Fruit fly (Drosophila melanogaster) whole organism, adult: ENCODE data around the gene Nmt.

ENCODE experiments used
- CG11617 ChIP-seq: fragments of 200-800 bp; sonication (Bioruptor generic); optimal IDR thresholded peaks from 2 replicates; lab custom pipeline; 2017; ENCODE audit warnings: mild to moderate bottlenecking, missing biosample characterization, missing genetic modification reagents, missing genetic modification characterization
- CG12768 ChIP-seq: fragments of 200-800 bp; sonication (Bioruptor generic); optimal IDR thresholded peaks from 2 replicates; lab custom pipeline; 2017; ENCODE audit warnings: missing biosample characterization, missing genetic modification characterization, mild to moderate bottlenecking, moderate library complexity, missing genetic modification reagents
- CG14711 ChIP-seq: fragments of 200-800 bp; sonication (Bioruptor generic); optimal IDR thresholded peaks from 2 replicates; lab custom pipeline; 2018; ENCODE audit warnings: missing biosample characterization, mild to moderate bottlenecking, missing genetic modification characterization, moderate library complexity
- CG1620 ChIP-seq: fragments of 200-800 bp; sonication (Bioruptor generic); optimal IDR thresholded peaks from 2 replicates; lab custom pipeline; 2016; ENCODE audit warnings: missing biosample characterization, missing genetic modification characterization
- CG33017 ChIP-seq: fragments of 200-800 bp; sonication (Bioruptor generic); optimal IDR thresholded peaks from 2 replicates; lab custom pipeline; 2018; ENCODE audit warnings: missing biosample characterization, mild to moderate bottlenecking, missing genetic modification characterization, moderate library complexity
- CG5204 ChIP-seq: fragments of 200-800 bp; sonication (Bioruptor generic); optimal IDR thresholded peaks from 2 replicates; lab custom pipeline; 2016; ENCODE audit warnings: missing biosample characterization, missing genetic modification characterization
- CG7045 ChIP-seq: fragments of 200-800 bp; sonication (Bioruptor generic); optimal IDR thresholded peaks from 2 replicates; lab custom pipeline; 2017; ENCODE audit warnings: missing biosample characterization, mild to moderate bottlenecking, missing genetic modification characterization
- CG7101 ChIP-seq: fragments of 200-800 bp; sonication (Bioruptor generic); optimal IDR thresholded peaks from 2 replicates; lab custom pipeline; 2018; ENCODE audit warnings: missing biosample characterization, mild to moderate bottlenecking, missing genetic modification characterization, moderate library complexity
- Clk ChIP-seq: fragments of 200-800 bp; sonication (Bioruptor generic); optimal IDR thresholded peaks from 2 replicates; lab custom pipeline; 2017; ENCODE audit warnings: missing biosample characterization, missing genetic modification characterization
- Crg-1 ChIP-seq: fragments of 200-800 bp; sonication (Bioruptor generic); optimal IDR thresholded peaks from 2 replicates; lab custom pipeline; 2016; ENCODE audit warnings: missing biosample characterization, missing genetic modification characterization
- Hr96 ChIP-seq: fragments of 200-800 bp; sonication (Bioruptor generic); optimal IDR thresholded peaks from 2 replicates; lab custom pipeline; 2016; ENCODE audit warnings: missing biosample characterization, missing genetic modification characterization
- Mnt ChIP-seq: fragments of 200-800 bp; sonication (Bioruptor generic); optimal IDR thresholded peaks from 2 replicates; lab custom pipeline; 2016; ENCODE audit warnings: missing biosample characterization, mild to moderate bottlenecking, missing genetic modification characterization
- bab1 ChIP-seq: fragments of 200-800 bp; sonication (Bioruptor generic); optimal IDR thresholded peaks from 3 replicates; lab custom pipeline; 2019; ENCODE audit warnings: missing biosample characterization, mild to moderate bottlenecking, missing genetic modification characterization, moderate library complexity
- cic ChIP-seq: fragments of 200-800 bp; sonication (Bioruptor generic); optimal IDR thresholded peaks from 2 replicates; lab custom pipeline; 2017; ENCODE audit warnings: missing biosample characterization, mild to moderate bottlenecking, missing genetic modification characterization, moderate library complexity
- cnc ChIP-seq, 2 experiments: fragments of >200 bp; optimal IDR thresholded peaks; 2 replicates each; lab custom pipeline; 2017
- kay ChIP-seq: fragments of 200-800 bp; sonication (Bioruptor generic); peaks from one replicate; lab custom pipeline; 2016; ENCODE audit warnings: missing biosample characterization, missing genetic modification characterization, borderline replicate concordance
- ovo ChIP-seq: fragments of 200-800 bp; sonication (Bioruptor generic); optimal IDR thresholded peaks from 2 replicates; lab custom pipeline; 2016; ENCODE audit warnings: missing biosample characterization, missing genetic modification characterization
- pad ChIP-seq: fragments of 200-800 bp; sonication (Bioruptor generic); optimal IDR thresholded peaks from 3 replicates; lab custom pipeline; 2017; ENCODE audit warnings: missing biosample characterization, missing genetic modification characterization, mild to moderate bottlenecking, moderate library complexity, missing genetic modification reagents
- tj ChIP-seq: fragments of 200-800 bp; sonication (Bioruptor generic); optimal IDR thresholded peaks from 3 replicates; lab custom pipeline; 2017; ENCODE audit warnings: missing biosample characterization, mild to moderate bottlenecking, missing genetic modification characterization, moderate library complexity
- toe ChIP-seq: fragments of 200-800 bp; sonication (Bioruptor generic); optimal IDR thresholded peaks from 2 replicates; lab custom pipeline; 2016; ENCODE audit warnings: missing biosample characterization, missing genetic modification characterization

Gene Nmt

DNA sequence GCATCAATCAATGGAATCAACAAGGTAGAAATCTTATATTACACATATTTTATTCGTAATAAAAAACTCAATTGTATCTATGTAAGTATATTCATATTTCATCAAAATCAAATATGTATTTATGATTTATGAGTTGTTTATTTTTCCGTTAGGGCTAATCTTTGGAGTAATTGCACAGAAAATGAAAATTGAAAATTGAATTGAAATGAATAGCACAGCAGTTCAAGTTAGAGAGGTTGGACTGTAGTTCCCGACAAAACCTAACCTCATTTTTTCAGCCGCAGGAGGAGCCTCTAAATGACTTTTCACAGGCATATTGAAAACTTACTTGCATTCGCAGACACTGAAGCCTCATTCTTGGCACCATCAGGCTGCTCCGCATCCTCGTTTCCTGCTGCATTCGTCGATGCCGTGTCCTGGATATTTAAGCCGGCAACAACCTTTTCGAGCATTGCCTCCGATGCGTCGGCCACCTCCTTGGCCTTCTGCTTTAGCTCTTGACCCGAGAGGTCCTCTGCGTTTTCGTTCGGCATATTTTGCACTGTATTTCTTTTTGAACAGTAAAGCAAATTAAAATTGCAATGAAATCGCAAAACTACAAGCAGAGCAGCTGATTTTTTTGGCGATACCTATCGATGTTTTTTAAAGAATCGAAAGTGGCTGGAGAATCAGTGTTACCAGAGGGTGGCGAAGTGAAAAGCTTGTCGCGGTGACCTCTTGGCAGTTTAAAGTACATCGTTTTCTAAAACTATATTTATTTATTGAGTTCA lies at the start of gene Nmt:
Nmt (minus strand) TSS at position 635 of the 770 bp plus-strand sequence.
- TF ChIP-seq kay (GFP tag; lab: Kevin White, UChicago) = no peak
- peak; percentile 2 for TF ChIP-seq CG11617 (GFP tag; lab: Kevin White, UChicago)
- TF ChIP-seq Mnt (GFP tag; lab: Kevin White, UChicago) = no peak
- TF ChIP-seq CG7101 (tag; lab: Kevin White, UChicago) = peak; percentile 14
- no peak for TF ChIP-seq pad
- no peak for TF ChIP-seq Hr96 (GFP tag; lab: Kevin White, UChicago)
- TF ChIP-seq CG5204 (GFP tag; lab: Kevin White, UChicago) = no peak
- TF ChIP-seq CG1620 (GFP tag; lab: Kevin White, UChicago) = no peak
- no peak for TF ChIP-seq Crg-1 (GFP tag; lab: Kevin White, UChicago)
- peak; percentile 6 for TF ChIP-seq tj (GFP tag; lab: Kevin White, UChicago)
- TF ChIP-seq Clk (GFP tag; lab: Kevin White, UChicago) = no peak
- no peak for TF ChIP-seq ovo
- peak; percentile 32 for TF ChIP-seq CG33017
- TF ChIP-seq cnc (optimal IDR thresholded peaks at IDR 0.05; lab: Kevin White, UChicago) = no peak
- no peak for TF ChIP-seq CG12768 (GFP tag; lab: Kevin White, UChicago)
- TF ChIP-seq CG14711 (tag; lab: Kevin White, UChicago) = peak; percentile 42
- no peak for TF ChIP-seq toe
- TF ChIP-seq cic = peak; percentile 6
- no peak for TF ChIP-seq bab1 (GFP tag; lab: Kevin White, UChicago)
- TF ChIP-seq CG7045 (GFP tag; lab: Kevin White, UChicago) = peak; percentile 9

dm6 chr3L:8221835-8222234 lies 43.6 kb upstream of the Nmt start, which contains the start of gene CG13678:
Gene CG13678, plus strand, starts transcription at chr3L:8222141.
- TF ChIP-seq Hr96 (GFP tag; lab: Kevin White, UChicago) = no peak
- no peak for TF ChIP-seq tj (GFP tag; lab: Kevin White, UChicago)
- TF ChIP-seq CG7045 (GFP tag; lab: Kevin White, UChicago) = no peak
- TF ChIP-seq Clk (GFP tag; lab: Kevin White, UChicago) = no peak
- peak; percentile 5 for TF ChIP-seq kay (GFP tag; lab: Kevin White, UChicago)
- TF ChIP-seq Crg-1 (GFP tag; lab: Kevin White, UChicago) = no peak
- TF ChIP-seq toe = no peak

dm6 chr3L:8219687-8220086 lies 41.5 kb upstream of the Nmt start:
- TF ChIP-seq CG11617 (GFP tag; lab: Kevin White, UChicago) (no peak), Crg-1 (GFP tag; lab: Kevin White, UChicago) (no peak), CG5204 (GFP tag; lab: Kevin White, UChicago) (no peak), CG7045 (GFP tag; lab: Kevin White, UChicago) (no peak), CG12768 (GFP tag; lab: Kevin White, UChicago) (no peak), CG33017 (no peak), toe (no peak), cnc (optimal IDR thresholded peaks at IDR 0.05; lab: Kevin White, UChicago) (no peak), CG14711 (tag; lab: Kevin White, UChicago) (no peak), kay (GFP tag; lab: Kevin White, UChicago) (no peak), cic (no peak), Mnt (GFP tag; lab: Kevin White, UChicago) (no peak), bab1 (GFP tag; lab: Kevin White, UChicago) (no peak), Hr96 (GFP tag; lab: Kevin White, UChicago) (no peak)

dm6 chr3L:8218883-8219282 lies 40.7 kb upstream of the Nmt start, which contains the start of gene CG13674:
Gene CG13674, minus strand, starts transcription at chr3L:8218983.
- TF ChIP-seq bab1 (GFP tag; lab: Kevin White, UChicago) (no peak), Clk (GFP tag; lab: Kevin White, UChicago) (no peak), cic (no peak), Crg-1 (GFP tag; lab: Kevin White, UChicago) (no peak), Mnt (GFP tag; lab: Kevin White, UChicago) (no peak), Hr96 (GFP tag; lab: Kevin White, UChicago) (no peak), toe (no peak)

DNA sequence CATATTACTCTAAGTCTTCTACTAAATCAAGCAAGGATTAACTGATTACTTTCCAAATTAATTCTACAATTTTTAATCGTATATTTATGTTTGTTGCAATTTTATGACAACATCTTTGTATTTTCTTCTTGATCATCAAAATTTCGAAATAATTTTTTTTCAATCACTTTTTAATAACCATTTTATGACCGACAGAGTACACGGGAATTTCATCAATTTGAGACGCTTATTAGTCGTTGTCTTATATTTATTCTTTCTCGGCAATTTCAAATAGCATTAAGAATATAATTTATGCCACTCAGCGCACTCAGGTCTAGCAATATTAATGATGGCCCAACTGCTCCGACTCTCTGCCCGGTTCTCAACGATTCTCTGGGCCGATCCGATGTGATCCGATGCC lies 36.8 kb upstream of the Nmt start, which contains the start of gene CG8012:
CG8012 (plus strand) TSS at position 301 of the 400 bp plus-strand sequence.
- TF ChIP-seq CG11617 (GFP tag; lab: Kevin White, UChicago) (no peak), CG7045 (GFP tag; lab: Kevin White, UChicago) (no peak), cic (no peak), cnc (optimal IDR thresholded peaks at IDR 0.05; lab: Kevin White, UChicago) (no peak), ovo (no peak), tj (GFP tag; lab: Kevin White, UChicago) (no peak), toe (no peak), CG5204 (GFP tag; lab: Kevin White, UChicago) (no peak)

dm6 chr3L:8211590-8211989 lies 33.4 kb upstream of the Nmt start, which contains the start of gene CG8006:
Gene CG8006, plus strand, starts transcription at chr3L:8211890.
- TF ChIP-seq CG33017 (no peak), Hr96 (GFP tag; lab: Kevin White, UChicago) (no peak), CG5204 (GFP tag; lab: Kevin White, UChicago) (no peak), CG7101 (tag; lab: Kevin White, UChicago) (no peak), bab1 (GFP tag; lab: Kevin White, UChicago) (no peak), Clk (GFP tag; lab: Kevin White, UChicago) (no peak), CG12768 (GFP tag; lab: Kevin White, UChicago) (no peak), CG11617 (GFP tag; lab: Kevin White, UChicago) (no peak), CG7045 (GFP tag; lab: Kevin White, UChicago) (no peak), CG14711 (tag; lab: Kevin White, UChicago) (no peak), toe (no peak), ovo (no peak), cnc (optimal IDR thresholded peaks at IDR 0.05; lab: Kevin White, UChicago) (no peak), kay (GFP tag; lab: Kevin White, UChicago) (no peak), Mnt (GFP tag; lab: Kevin White, UChicago) (no peak), pad (no peak)
